Fruit fly (Drosophila melanogaster) whole organism, adult: ENCODE measurements around the gene CG45080.
A peak's percentile ranks its signal among the peaks of the same experiment; 100 is the strongest.

Source experiments
- CG11617 ChIP-seq: fragments of 200-800 bp; sonication (Bioruptor generic); optimal IDR thresholded peaks from 2 replicates; lab custom pipeline; 2017; ENCODE audit warnings: mild to moderate bottlenecking, missing biosample characterization, missing genetic modification reagents, missing genetic modification characterization
- CG1620 ChIP-seq: fragments of 200-800 bp; sonication (Bioruptor generic); optimal IDR thresholded peaks from 2 replicates; lab custom pipeline; 2016; ENCODE audit warnings: missing biosample characterization, missing genetic modification characterization
- CG33017 ChIP-seq: fragments of 200-800 bp; sonication (Bioruptor generic); optimal IDR thresholded peaks from 2 replicates; lab custom pipeline; 2018; ENCODE audit warnings: missing biosample characterization, mild to moderate bottlenecking, missing genetic modification characterization, moderate library complexity
- CG5204 ChIP-seq: fragments of 200-800 bp; sonication (Bioruptor generic); optimal IDR thresholded peaks from 2 replicates; lab custom pipeline; 2016; ENCODE audit warnings: missing biosample characterization, missing genetic modification characterization
- CG7045 ChIP-seq: fragments of 200-800 bp; sonication (Bioruptor generic); optimal IDR thresholded peaks from 2 replicates; lab custom pipeline; 2017; ENCODE audit warnings: missing biosample characterization, mild to moderate bottlenecking, missing genetic modification characterization
- CG7101 ChIP-seq: fragments of 200-800 bp; sonication (Bioruptor generic); optimal IDR thresholded peaks from 2 replicates; lab custom pipeline; 2018; ENCODE audit warnings: missing biosample characterization, mild to moderate bottlenecking, missing genetic modification characterization, moderate library complexity
- Clk ChIP-seq: fragments of 200-800 bp; sonication (Bioruptor generic); optimal IDR thresholded peaks from 2 replicates; lab custom pipeline; 2017; ENCODE audit warnings: missing biosample characterization, missing genetic modification characterization
- Mnt ChIP-seq: fragments of 200-800 bp; sonication (Bioruptor generic); optimal IDR thresholded peaks from 2 replicates; lab custom pipeline; 2016; ENCODE audit warnings: missing biosample characterization, mild to moderate bottlenecking, missing genetic modification characterization
- bab1 ChIP-seq: fragments of 200-800 bp; sonication (Bioruptor generic); optimal IDR thresholded peaks from 3 replicates; lab custom pipeline; 2019; ENCODE audit warnings: missing biosample characterization, mild to moderate bottlenecking, missing genetic modification characterization, moderate library complexity
- cic ChIP-seq: fragments of 200-800 bp; sonication (Bioruptor generic); optimal IDR thresholded peaks from 2 replicates; lab custom pipeline; 2017; ENCODE audit warnings: missing biosample characterization, mild to moderate bottlenecking, missing genetic modification characterization, moderate library complexity
- cnc ChIP-seq, 2 experiments: fragments of >200 bp; optimal IDR thresholded peaks; 2 replicates each; lab custom pipeline; 2017
- kay ChIP-seq: fragments of 200-800 bp; sonication (Bioruptor generic); peaks from one replicate; lab custom pipeline; 2016; ENCODE audit warnings: missing biosample characterization, missing genetic modification characterization, borderline replicate concordance
- pad ChIP-seq: fragments of 200-800 bp; sonication (Bioruptor generic); optimal IDR thresholded peaks from 3 replicates; lab custom pipeline; 2017; ENCODE audit warnings: missing biosample characterization, missing genetic modification characterization, mild to moderate bottlenecking, moderate library complexity, missing genetic modification reagents
- toe ChIP-seq: fragments of 200-800 bp; sonication (Bioruptor generic); optimal IDR thresholded peaks from 2 replicates; lab custom pipeline; 2016; ENCODE audit warnings: missing biosample characterization, missing genetic modification characterization

dm6 chr3R:13366561-13367518 lies 47.8 kb upstream of the CG45080 start, which contains the start of gene Elp6:
- peak; percentile 52 for TF ChIP-seq pad (GFP tag; lab: Kevin White, UChicago)
- TF ChIP-seq kay (GFP tag; lab: Kevin White, UChicago): no peak
- peak; percentile 62 for TF ChIP-seq CG7045 (GFP tag; lab: Kevin White, UChicago)
- TF ChIP-seq CG1620: peak; percentile 55
- TF ChIP-seq CG33017 (tag; lab: Kevin White, UChicago): peak; percentile 58
- no peak for TF ChIP-seq cic (GFP tag; lab: Kevin White, UChicago)
- TF ChIP-seq CG5204: peak; percentile 83
- no peak for TF ChIP-seq Clk
- peak; percentile 55 for TF ChIP-seq bab1 (GFP tag; lab: Kevin White, UChicago)
- peak; percentile 57 for TF ChIP-seq CG7101
- TF ChIP-seq Mnt (GFP tag; lab: Kevin White, UChicago): no peak
- TF ChIP-seq toe (GFP tag; lab: Kevin White, UChicago): peak; percentile 80
- peak; percentile 81 for TF ChIP-seq CG11617 (GFP tag; lab: Kevin White, UChicago)
- TF ChIP-seq cnc (optimal IDR thresholded peaks at IDR 0.05; lab: Kevin White, UChicago): no peak
